Worm (Caenorhabditis elegans): ENCODE data around the gene T11B7.5.

DNA sequence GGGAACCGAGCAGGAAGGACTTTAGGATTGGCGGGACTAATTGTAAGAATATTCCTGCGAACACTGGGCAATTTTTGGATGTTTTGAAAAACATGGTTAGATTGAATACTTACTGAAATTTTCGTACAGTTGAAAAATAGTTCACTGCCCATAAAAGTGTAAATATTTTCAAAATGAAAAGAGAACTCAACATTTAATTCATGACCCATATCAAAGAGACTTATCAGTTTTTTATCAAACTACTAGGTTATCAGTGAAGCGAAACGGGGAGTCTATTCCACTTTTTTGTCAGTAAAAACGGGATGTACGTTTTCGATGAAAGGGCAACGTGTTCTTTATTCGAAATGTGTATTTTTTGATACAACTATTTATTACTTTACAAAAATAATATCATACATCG, 9.9 kb downstream of the T11B7.5 start:
- TF ChIP-seq F49E8.2 (tag; optimal IDR thresholded peaks at IDR 0.05; ENCODE audit: insufficient read depth) (no peak), snpc-4 (GFP tag; optimal IDR thresholded peaks at IDR 0.05) (no peak), snpc-4 (tag; optimal IDR thresholded peaks at IDR 0.05) (no peak), snpc-1.1 (tag; optimal IDR thresholded peaks at IDR 0.05; ENCODE audit: insufficient read depth) (no peak), ztf-28 (GFP tag; IDR thresholded peaks at IDR 0.05) (no peak), sdz-38 (tag; optimal IDR thresholded peaks at IDR 0.05) (no peak), C17E4.6 (GFP tag; IDR thresholded peaks at IDR 0.05) (no peak), ets-4 (GFP tag; optimal IDR thresholded peaks at IDR 0.05) (no peak), ama-1 (optimal IDR thresholded peaks at IDR 0.05) (no peak), ama-1 (GFP tag; optimal IDR thresholded peaks at IDR 0.05) (no peak)

Measured in whole organism, young adult.